Worm (Caenorhabditis elegans): ENCODE data around the gene srh-264.

DNA sequence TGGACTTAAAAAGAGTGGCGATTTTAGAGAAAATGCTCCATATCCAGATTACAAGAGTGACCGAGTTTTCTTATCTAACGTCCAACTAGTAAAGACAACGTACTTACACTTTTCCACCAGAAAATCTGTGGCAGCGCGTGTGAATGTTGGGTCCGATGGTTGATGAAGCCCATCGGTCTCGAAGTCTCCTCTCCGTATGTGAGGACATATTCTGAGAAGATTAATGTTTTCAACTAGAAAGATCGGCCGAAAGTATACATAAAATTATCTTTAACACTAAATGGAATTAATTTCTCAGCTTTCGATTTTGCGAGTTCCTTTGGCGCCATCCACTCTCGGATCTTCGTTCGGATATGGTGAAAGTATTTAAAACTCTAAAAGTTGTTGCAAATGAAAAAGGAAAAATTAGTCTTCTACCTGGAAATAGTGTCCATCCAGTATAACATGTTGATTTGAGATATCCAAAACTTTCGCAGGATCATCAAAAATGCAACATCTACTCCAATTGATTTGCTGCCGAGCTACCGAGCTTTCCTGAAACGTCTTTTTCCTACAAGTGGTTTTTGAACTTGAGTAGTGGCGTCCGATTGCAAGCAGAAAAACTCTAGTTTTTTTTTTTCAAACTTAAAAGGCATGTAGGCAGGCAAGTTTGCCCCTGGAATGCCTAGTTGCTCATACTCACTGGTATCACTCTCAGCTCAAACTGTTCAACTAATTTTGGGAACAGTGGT lies 17.5 kb downstream of the srh-264 start:
- no peak for TF ChIP-seq nhr-11 (tag; optimal IDR thresholded peaks at IDR 0.05)
- no peak for TF ChIP-seq Y22D7AL.16 (tag; optimal IDR thresholded peaks at IDR 0.05)
- no peak for TF ChIP-seq ets-4 (tag; optimal IDR thresholded peaks at IDR 0.05)
- no peak for TF ChIP-seq ceh-48 (tag; optimal IDR thresholded peaks at IDR 0.05)
- TF ChIP-seq hlh-15 (tag; optimal IDR thresholded peaks at IDR 0.05): no peak
- TF ChIP-seq madf-2 (tag; optimal IDR thresholded peaks at IDR 0.05): no peak
- TF ChIP-seq zip-5 (tag; optimal IDR thresholded peaks at IDR 0.05): no peak
- TF ChIP-seq che-1 (tag; optimal IDR thresholded peaks at IDR 0.05): no peak
- no peak for TF ChIP-seq npax-4 (tag; optimal IDR thresholded peaks at IDR 0.05)
- no peak for TF ChIP-seq elt-2 (tag; optimal IDR thresholded peaks at IDR 0.05)
- no peak for TF ChIP-seq C38D4.7 (GFP tag; optimal IDR thresholded peaks at IDR 0.05)
- TF ChIP-seq hlh-8 (tag; optimal IDR thresholded peaks at IDR 0.05): no peak

All from whole organism, late embryonic.